Worm (Caenorhabditis elegans): ENCODE measurements around the gene Y25C1A.14.

DNA sequence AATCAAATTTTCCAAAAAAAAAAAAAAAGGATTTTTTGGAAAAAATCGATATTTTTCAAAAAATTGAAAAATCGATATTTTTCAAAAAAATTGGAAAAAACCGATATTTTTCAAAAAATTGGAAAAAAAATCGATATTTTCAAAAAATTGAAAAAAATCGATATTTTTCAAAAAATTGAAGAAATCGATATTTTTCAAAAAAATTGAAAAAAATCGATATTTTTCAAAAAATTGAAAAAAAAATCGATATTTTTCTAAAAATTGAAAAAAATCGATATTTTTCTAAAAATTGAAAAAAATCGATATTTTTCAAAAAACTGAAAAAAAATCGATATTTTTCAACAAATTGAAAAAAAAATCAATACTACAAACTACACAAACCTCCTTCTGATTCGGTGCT, 32.8 kb downstream of the Y25C1A.14 start:
- TF ChIP-seq hnd-1 (tag; optimal IDR thresholded peaks at IDR 0.05), result no peak
- TF ChIP-seq ama-1 (optimal IDR thresholded peaks at IDR 0.05), result no peak
- TF ChIP-seq tra-4 (tag; optimal IDR thresholded peaks at IDR 0.05), result no peak
- no peak for TF ChIP-seq tbx-11 (GFP tag; IDR thresholded peaks at IDR 0.05)
- no peak for TF ChIP-seq B0310.2 (tag; optimal IDR thresholded peaks at IDR 0.05)
- TF ChIP-seq scrt-1 (GFP tag; IDR thresholded peaks at IDR 0.05), result no peak
- no peak for TF ChIP-seq hmbx-1 (tag; optimal IDR thresholded peaks at IDR 0.05)
- no peak for TF ChIP-seq flt-1 (GFP tag; IDR thresholded peaks at IDR 0.05)
- no peak for TF ChIP-seq ceh-13 (GFP tag; optimal IDR thresholded peaks at IDR 0.05)
- no peak for TF ChIP-seq sea-1 (GFP tag; conservative IDR thresholded peaks at IDR 0.05)
- no peak for TF ChIP-seq ceh-36 (tag; optimal IDR thresholded peaks at IDR 0.05)
- no peak for TF ChIP-seq F13C5.2 (tag; optimal IDR thresholded peaks at IDR 0.05)
- TF ChIP-seq ets-7 (tag; optimal IDR thresholded peaks at IDR 0.05), result no peak
- no peak for TF ChIP-seq tbx-37 (GFP tag; conservative IDR thresholded peaks at IDR 0.05)
